Fruit fly (Drosophila melanogaster) whole organism, embryonic: Measurements from ENCODE around the gene Prx4.

Source experiments
- Ada2b ChIP-seq: fragments of 200-800 bp; sonication (Bioruptor generic); IDR thresholded peaks from 2 replicates; pipeline ENCODE4 v1.3.6; 2022; ENCODE audit warnings: missing biosample characterization, missing genetic modification characterization
- Asciz ChIP-seq: fragments of 200-800 bp; sonication (Bioruptor generic); optimal IDR thresholded peaks from 2 replicates; lab custom pipeline; 2017; ENCODE audit warnings: missing biosample characterization, mild to moderate bottlenecking, missing genetic modification characterization, missing genetic modification reagents
- CG10274 ChIP-seq: fragments of 200-800 bp; sonication (Bioruptor generic); optimal IDR thresholded peaks from 3 replicates; lab custom pipeline; 2017; ENCODE audit warnings: missing biosample characterization, mild to moderate bottlenecking, missing genetic modification characterization
- CG11456 ChIP-seq: fragments of 200-800 bp; sonication (Bioruptor generic); IDR thresholded peaks from 3 replicates; pipeline ENCODE4 v1.3.6; 2022; ENCODE audit warnings: missing biosample characterization, missing genetic modification characterization
- CG11560 ChIP-seq: fragments of 200-800 bp; sonication (Bioruptor generic); IDR thresholded peaks from 3 replicates; pipeline ENCODE4 v1.3.6; 2022; ENCODE audit warnings: missing biosample characterization, missing genetic modification characterization
- CG12659 ChIP-seq: fragments of 200-800 bp; sonication (Bioruptor generic); optimal IDR thresholded peaks from 3 replicates; lab custom pipeline; 2017; ENCODE audit warnings: mild to moderate bottlenecking, missing biosample characterization, missing genetic modification reagents, missing genetic modification characterization
- CG12744 ChIP-seq: fragments of 200-800 bp; sonication (Bioruptor generic); optimal IDR thresholded peaks from 2 replicates; lab custom pipeline; 2016; ENCODE audit warnings: missing biosample characterization, missing genetic modification characterization
- CG12942 ChIP-seq: fragments of 200-800 bp; sonication (Bioruptor generic); optimal IDR thresholded peaks from 3 replicates; lab custom pipeline; 2016; ENCODE audit warnings: missing biosample characterization, missing genetic modification characterization
- CG14014 ChIP-seq: fragments of 200-800 bp; sonication (Bioruptor generic); IDR thresholded peaks from 2 replicates; pipeline ENCODE4 v1.3.6; 2022; ENCODE audit warnings: missing biosample characterization, missing genetic modification characterization
- CG14441 ChIP-seq: fragments of 200-800 bp; sonication (Bioruptor generic); IDR thresholded peaks from 2 replicates; pipeline ENCODE4 v1.3.6; 2022; ENCODE audit warnings: missing biosample characterization, missing genetic modification characterization
- CG15269 ChIP-seq: fragments of 200-800 bp; sonication (Bioruptor generic); optimal IDR thresholded peaks from 2 replicates; lab custom pipeline; 2018; ENCODE audit warnings: missing biosample characterization, mild to moderate bottlenecking, missing genetic modification characterization, moderate library complexity
- CG18262 ChIP-seq: fragments of 200-800 bp; optimal IDR thresholded peaks from 3 replicates; lab custom pipeline; 2019; ENCODE audit warnings: missing biosample characterization, mild to moderate bottlenecking, missing genetic modification characterization, moderate library complexity
- CG2889 ChIP-seq: fragments of 200-800 bp; sonication (Bioruptor generic); IDR thresholded peaks from 3 replicates; pipeline ENCODE4 v1.3.6; 2022; ENCODE audit warnings: missing biosample characterization, missing genetic modification characterization
- CG3407 ChIP-seq: fragments of 200-800 bp; sonication (Bioruptor generic); optimal IDR thresholded peaks from 2 replicates; lab custom pipeline; 2018; ENCODE audit warnings: missing biosample characterization, mild to moderate bottlenecking, missing genetic modification characterization
- CG7556 ChIP-seq: fragments of 200-800 bp; sonication (Bioruptor generic); optimal IDR thresholded peaks from 2 replicates; lab custom pipeline; 2017; ENCODE audit warnings: missing biosample characterization, mild to moderate bottlenecking, missing genetic modification characterization
- CG7987 ChIP-seq: fragments of 200-800 bp; sonication (Bioruptor generic); optimal IDR thresholded peaks from 2 replicates; lab custom pipeline; 2018; ENCODE audit warnings: missing biosample characterization, mild to moderate bottlenecking, missing genetic modification characterization, moderate library complexity
- CG8924 ChIP-seq: fragments of 200-800 bp; optimal IDR thresholded peaks from 3 replicates; lab custom pipeline; 2019; ENCODE audit warnings: missing biosample characterization, mild to moderate bottlenecking, missing genetic modification characterization, moderate library complexity
- CG9727 ChIP-seq: fragments of 200-800 bp; sonication (Bioruptor generic); optimal IDR thresholded peaks from 3 replicates; lab custom pipeline; 2017; ENCODE audit warnings: missing biosample characterization, mild to moderate bottlenecking, missing genetic modification characterization
- Chrac-16 ChIP-seq: fragments of 200-800 bp; sonication (Bioruptor generic); optimal IDR thresholded peaks from 3 replicates; lab custom pipeline; 2016; ENCODE audit warnings: missing biosample characterization, missing genetic modification characterization
- Dfd ChIP-seq, 2 experiments: fragments of >200 bp; optimal IDR thresholded peaks; 2 replicates each; lab custom pipeline; 2017; ENCODE audit warnings: missing biosample characterization in 2 of 2, missing genetic modification characterization in 2 of 2
- Dip3 ChIP-seq: fragments of 200-800 bp; sonication (Bioruptor generic); optimal IDR thresholded peaks from 3 replicates; lab custom pipeline; 2016; ENCODE audit warnings: missing biosample characterization, missing genetic modification characterization
- Dll ChIP-seq: fragments of 200-800 bp; sonication (Bioruptor generic); IDR thresholded peaks from 4 replicates; pipeline ENCODE4 v1.3.6; 2022; ENCODE audit warnings: missing biosample characterization, missing genetic modification characterization; ENCODE audit not compliant: partially characterized antibody
- E2f1 ChIP-seq: fragments of 200-800 bp; sonication (Bioruptor generic); IDR thresholded peaks from 2 replicates; pipeline ENCODE4 v1.3.6; 2022; ENCODE audit warnings: missing biosample characterization, missing genetic modification characterization
- Ets97D ChIP-seq: fragments of 200-800 bp; sonication (Bioruptor generic); optimal IDR thresholded peaks from 3 replicates; lab custom pipeline; 2016; ENCODE audit warnings: missing biosample characterization, missing genetic modification characterization
- Hr3 ChIP-seq: fragments of 200-800 bp; sonication (Bioruptor generic); optimal IDR thresholded peaks from 3 replicates; lab custom pipeline; 2016; ENCODE audit warnings: missing biosample characterization, missing genetic modification characterization
- Hr78 ChIP-seq, 2 experiments: fragments of 200-800 bp in 1 of 2; fragments of >200 bp in 1 of 2; sonication (Bioruptor generic) in 1 of 2; optimal IDR thresholded peaks; 2 replicates each; lab custom pipeline; 2017 to 2019; ENCODE audit warnings: missing biosample characterization in 2 of 2, missing genetic modification characterization in 2 of 2, mild to moderate bottlenecking in 1 of 2, moderate library complexity in 1 of 2
- Mad ChIP-seq: fragments of 200-800 bp; sonication (Bioruptor generic); optimal IDR thresholded peaks from 2 replicates; lab custom pipeline; 2016; ENCODE audit warnings: missing biosample characterization, missing genetic modification characterization
- Nf-YB ChIP-seq: fragments of 200-800 bp; sonication (Bioruptor generic); optimal IDR thresholded peaks from 3 replicates; lab custom pipeline; 2019; ENCODE audit warnings: missing biosample characterization, mild to moderate bottlenecking, missing genetic modification characterization, moderate library complexity
- TFAM ChIP-seq: fragments of 200-800 bp; sonication (Bioruptor generic); optimal IDR thresholded peaks from 2 replicates; lab custom pipeline; 2017; ENCODE audit warnings: missing biosample characterization, missing genetic modification characterization, inconsistent platforms
- Tbp ChIP-seq: fragments of >200 bp; optimal IDR thresholded peaks from 2 replicates; lab custom pipeline; 2018; ENCODE audit warnings: missing biosample characterization, missing genetic modification characterization
- Xrp1 ChIP-seq: fragments of 200-800 bp; sonication (Bioruptor generic); IDR thresholded peaks from 2 replicates; pipeline ENCODE4 v1.3.6; 2022; ENCODE audit warnings: missing biosample characterization, missing genetic modification characterization
- az2 ChIP-seq: fragments of 200-800 bp; sonication (Bioruptor generic); optimal IDR thresholded peaks from 3 replicates; lab custom pipeline; 2016; ENCODE audit warnings: missing biosample characterization, missing genetic modification characterization
- btn ChIP-seq: fragments of 200-800 bp; sonication (Bioruptor generic); optimal IDR thresholded peaks from 2 replicates; lab custom pipeline; 2016; ENCODE audit warnings: missing biosample characterization, missing genetic modification characterization
- dm ChIP-seq: fragments of 200-800 bp; sonication (Bioruptor generic); optimal IDR thresholded peaks from 3 replicates; lab custom pipeline; 2016; ENCODE audit warnings: missing biosample characterization, missing genetic modification characterization
- emc ChIP-seq: fragments of 200-800 bp; sonication (Bioruptor generic); optimal IDR thresholded peaks from 2 replicates; lab custom pipeline; 2016; ENCODE audit warnings: missing biosample characterization, missing genetic modification characterization
- exex ChIP-seq: fragments of 200-800 bp; sonication (Bioruptor generic); optimal IDR thresholded peaks from 4 replicates; lab custom pipeline; 2018; ENCODE audit warnings: missing biosample characterization, mild to moderate bottlenecking, missing genetic modification characterization, moderate library complexity
- fd3F ChIP-seq: fragments of 200-800 bp; sonication (Bioruptor generic); optimal IDR thresholded peaks from 2 replicates; lab custom pipeline; 2018; ENCODE audit warnings: missing biosample characterization, mild to moderate bottlenecking, missing genetic modification characterization, moderate library complexity
- gce ChIP-seq: fragments of 200-800 bp; sonication (Bioruptor generic); IDR thresholded peaks from 3 replicates; pipeline ENCODE4 v1.3.6; 2022; ENCODE audit warnings: missing biosample characterization, missing genetic modification characterization
- gt ChIP-seq: fragments of 200-800 bp; sonication (Bioruptor generic); IDR thresholded peaks from 2 replicates; pipeline ENCODE4 v1.3.6; 2022; ENCODE audit warnings: missing biosample characterization, missing genetic modification characterization
- ham ChIP-seq: fragments of 200-800 bp; sonication (Bioruptor generic); IDR thresholded peaks from 2 replicates; pipeline ENCODE4 v1.3.6; 2022; ENCODE audit warnings: missing biosample characterization, missing genetic modification characterization
- klu ChIP-seq: fragments of 200-800 bp; sonication (Bioruptor generic); IDR thresholded peaks from 2 replicates; pipeline ENCODE4 v1.3.6; 2022; ENCODE audit warnings: missing biosample characterization, missing genetic modification characterization
- lbe ChIP-seq: fragments of 200-800 bp; sonication (Bioruptor generic); optimal IDR thresholded peaks from 2 replicates; lab custom pipeline; 2016; ENCODE audit warnings: missing biosample characterization, mild to moderate bottlenecking, missing genetic modification characterization
- oc ChIP-seq: fragments of 200-800 bp; sonication (Bioruptor generic); optimal IDR thresholded peaks from 2 replicates; lab custom pipeline; 2018; ENCODE audit warnings: missing biosample characterization, mild to moderate bottlenecking, missing genetic modification characterization, moderate library complexity
- pnt ChIP-seq: fragments of 200-800 bp; sonication (Bioruptor generic); optimal IDR thresholded peaks from 3 replicates; lab custom pipeline; 2016; ENCODE audit warnings: missing biosample characterization, missing genetic modification characterization
- sc ChIP-seq, 3 experiments: fragments of >200 bp in 2 of 3; fragments of 200-800 bp in 1 of 3; sonication (Bioruptor generic) in 1 of 3; optimal IDR thresholded peaks; 2 replicates in 2 of 3; 3 replicates in 1 of 3; lab custom pipeline; 2017; ENCODE audit warnings: mild to moderate bottlenecking in 1 of 3, missing biosample characterization in 1 of 3, missing genetic modification characterization in 1 of 3, missing genetic modification reagents in 1 of 3
- ttk ChIP-seq: fragments of 200-800 bp; sonication (Bioruptor generic); IDR thresholded peaks from 2 replicates; pipeline ENCODE4 v2.1.2; 2022; ENCODE audit warnings: missing biosample characterization, missing genetic modification characterization
- tup ChIP-seq: fragments of 200-800 bp; sonication (Bioruptor generic); optimal IDR thresholded peaks from 2 replicates; lab custom pipeline; 2016; ENCODE audit warnings: missing biosample characterization, mild to moderate bottlenecking, missing genetic modification characterization, moderate library complexity
- z ChIP-seq: fragments of 200-800 bp; sonication (Bioruptor generic); IDR thresholded peaks from 3 replicates; pipeline ENCODE4 v1.3.6; 2022; ENCODE audit warnings: missing biosample characterization, missing genetic modification characterization
- zf30C ChIP-seq: fragments of 200-800 bp; sonication (Bioruptor generic); optimal IDR thresholded peaks from 3 replicates; lab custom pipeline; 2018; ENCODE audit warnings: missing biosample characterization, mild to moderate bottlenecking, missing genetic modification characterization

Gene Prx4

DNA sequence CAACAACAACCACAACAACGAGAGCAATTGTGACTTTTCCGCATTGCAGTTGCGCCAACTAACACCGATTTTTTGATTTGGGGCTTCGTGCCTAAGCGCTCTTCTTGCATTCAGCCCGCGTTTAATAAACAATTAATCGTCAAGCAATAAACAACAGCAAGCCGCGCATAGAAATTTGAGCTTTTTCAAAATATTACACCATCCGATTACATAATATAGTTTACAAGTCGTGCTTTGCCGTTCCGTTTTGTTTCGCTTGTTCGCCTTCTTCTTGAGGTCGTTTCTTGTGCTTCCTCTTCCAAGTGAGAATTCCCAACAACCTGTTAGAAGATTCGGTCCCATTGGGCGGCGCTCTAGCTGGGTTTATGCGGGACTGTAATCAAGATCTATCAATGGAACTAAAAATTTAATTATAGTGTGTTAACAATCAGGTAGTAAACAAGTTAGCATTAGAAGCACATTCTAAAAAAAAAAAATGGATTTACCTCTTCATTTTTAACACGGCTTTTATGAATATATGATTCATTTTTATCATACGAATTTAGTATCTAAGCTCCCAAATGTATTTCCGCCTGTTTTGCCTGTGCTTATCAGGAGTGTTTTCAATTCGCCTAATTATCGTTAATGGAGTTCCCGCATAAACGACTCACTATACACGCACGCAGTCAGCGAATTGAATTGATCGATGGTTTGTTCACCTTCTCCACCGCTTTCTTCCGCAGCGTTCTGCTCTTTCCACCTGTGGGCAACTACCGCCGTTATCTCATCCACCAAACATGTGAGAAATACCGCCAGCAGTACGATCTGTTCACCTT lies 6.2 kb upstream of the Prx4 start (continued):
- TF ChIP-seq CG7987 (GFP tag; lab: Kevin White, UChicago): peak; percentile 46
- peak; percentile 44 for TF ChIP-seq tup (GFP tag; lab: Kevin White, UChicago)
- TF ChIP-seq TFAM (GFP tag; lab: Kevin White, UChicago): peak; percentile 26
- peak; percentile 62 for TF ChIP-seq CG10274 (GFP tag; lab: Kevin White, UChicago)
- TF ChIP-seq Hr3 (GFP tag; lab: Kevin White, UChicago): peak; percentile 48
- TF ChIP-seq Tbp (GFP tag; lab: Kevin White, UChicago): no peak
- TF ChIP-seq Dll (GFP tag; lab: Robert Waterston, UW): 0 out of 4 replicates have a peak, but pooled peaks have one; percentile 29
- TF ChIP-seq CG2889: peak; percentile 64; the same call in 1 of the 3 replicates
- peak; percentile 91 for TF ChIP-seq CG7556 (GFP tag; lab: Kevin White, UChicago)
- TF ChIP-seq Nf-YB (GFP tag; lab: Kevin White, UChicago): peak; percentile 82
- TF ChIP-seq sc (optimal IDR thresholded peaks at IDR 0.05; lab: Kevin White, UChicago): no peak
- TF ChIP-seq sc (GFP tag; optimal IDR thresholded peaks at IDR 0.05; lab: Kevin White, UChicago): peak; percentile 75
- peak; percentile 84 for TF ChIP-seq Xrp1 (GFP tag; lab: Robert Waterston, UW)
- TF ChIP-seq Asciz: peak; percentile 79
- peak; percentile 89 for TF ChIP-seq CG15269 (tag; lab: Kevin White, UChicago)
- TF ChIP-seq CG14014 (GFP tag; lab: Robert Waterston, UW): peak; percentile 83
- TF ChIP-seq fd3F (GFP tag; lab: Kevin White, UChicago): peak; percentile 79
- no peak for TF ChIP-seq klu (GFP tag; lab: Robert Waterston, UW)
- TF ChIP-seq ham (GFP tag; lab: Robert Waterston, UW): no peak
- no peak for TF ChIP-seq zf30C
- TF ChIP-seq exex (tag; lab: Kevin White, UChicago): peak; percentile 60
- TF ChIP-seq Ets97D (GFP tag; lab: Kevin White, UChicago): peak; percentile 33
- TF ChIP-seq CG18262 (tag; lab: Kevin White, UChicago): peak; percentile 90
- no peak for TF ChIP-seq gt (GFP tag; lab: Robert Waterston, UW)
- TF ChIP-seq btn: peak; percentile 44
- peak; percentile 55; the same call in 1 of the 2 replicates for TF ChIP-seq E2f1
- peak; percentile 92 for TF ChIP-seq CG8924 (tag; lab: Kevin White, UChicago)
- peak; percentile 66 for TF ChIP-seq CG3407
- TF ChIP-seq Chrac-16: peak; percentile 61
- TF ChIP-seq CG11560: no peak
- TF ChIP-seq oc (tag; lab: Kevin White, UChicago): peak; percentile 32
- TF ChIP-seq emc (GFP tag; lab: Kevin White, UChicago): no peak
- peak; percentile 44 for TF ChIP-seq CG12744 (GFP tag; lab: Kevin White, UChicago)
- peak; percentile 90 for TF ChIP-seq CG12659 (GFP tag; lab: Kevin White, UChicago)
- TF ChIP-seq az2: peak; percentile 67
- peak; percentile 57 for TF ChIP-seq lbe (GFP tag; lab: Kevin White, UChicago)
- TF ChIP-seq gce (GFP tag; lab: Robert Waterston, UW): peak; percentile 60; the same call in 1 of the 3 replicates
- TF ChIP-seq z (GFP tag; lab: Robert Waterston, UW): no peak
- peak; percentile 65; the same call in 1 of the 2 replicates for TF ChIP-seq CG14441 (GFP tag; lab: Robert Waterston, UW)
- peak; percentile 78 for TF ChIP-seq Ada2b (GFP tag; lab: Robert Waterston, UW)
- TF ChIP-seq Hr78 (GFP tag; optimal IDR thresholded peaks at IDR 0.05; lab: Kevin White, UChicago): peak in 1 of 2 experiments; percentile 61
- TF ChIP-seq ttk (GFP tag; lab: Robert Waterston, UW): peak; percentile 60
- TF ChIP-seq Dip3: peak; percentile 68
- peak; percentile 48 for TF ChIP-seq pnt (GFP tag; lab: Kevin White, UChicago)
- no peak for TF ChIP-seq Dfd (GFP tag; optimal IDR thresholded peaks at IDR 0.05; lab: Kevin White, UChicago)
- peak; percentile 67; the same call in 1 of the 3 replicates for TF ChIP-seq CG11456
- TF ChIP-seq CG12942: peak; percentile 48
- TF ChIP-seq CG9727 (GFP tag; lab: Kevin White, UChicago): peak; percentile 94
- peak; percentile 54 for TF ChIP-seq Mad (GFP tag; lab: Kevin White, UChicago)
- peak; percentile 60 for TF ChIP-seq dm
